Worm (Caenorhabditis elegans) whole organism, L4 larva: Measurements from ENCODE around the gene F28A10.1.

Source experiments
- F10B5.3 ChIP-seq: sonication (generic microtip); optimal IDR thresholded peaks from 2 replicates; lab custom pipeline; 2016; ENCODE audit warnings: mild to moderate bottlenecking, missing genetic modification characterization, missing compliant biosample characterization
- F26F4.8 ChIP-seq: fragments of 200-800 bp; sonication (Bioruptor generic); conservative IDR thresholded peaks from 2 replicates; pipeline ENCODE4 v1.3.6; 2022; ENCODE audit warnings: missing genetic modification characterization, missing compliant biosample characterization
- F37D6.2 ChIP-seq: sonication (generic microtip); optimal IDR thresholded peaks from 2 replicates; lab custom pipeline; 2016; ENCODE audit warnings: mild to moderate bottlenecking, missing genetic modification characterization, missing compliant biosample characterization
- F49E8.2 ChIP-seq: sonication (generic microtip); optimal IDR thresholded peaks from 2 replicates; lab custom pipeline; 2016; ENCODE audit warnings: missing compliant biosample characterization, mild to moderate bottlenecking, missing genetic modification characterization, borderline replicate concordance
- R02D3.7 ChIP-seq: fragments of 150-350 bp; sonication (generic microtip); optimal IDR thresholded peaks from 3 replicates; lab custom pipeline; 2014; ENCODE audit warnings: missing biosample characterization, missing genetic modification characterization
- T20F7.1 ChIP-seq: fragments of 200-800 bp; sonication (Bioruptor generic); optimal IDR thresholded peaks from 2 replicates; lab custom pipeline; 2018; ENCODE audit warnings: mild to moderate bottlenecking, missing genetic modification characterization, missing compliant biosample characterization
- Y48G9A.11 ChIP-seq: fragments of 200-800 bp; sonication (Bioruptor generic); IDR thresholded peaks from 2 replicates; pipeline ENCODE4 v1.3.6; 2022; ENCODE audit warnings: missing genetic modification reagents, missing genetic modification characterization, missing compliant biosample characterization
- Y5F2A.4 ChIP-seq: fragments of 200-800 bp; sonication (Bioruptor generic); optimal IDR thresholded peaks from 2 replicates; lab custom pipeline; 2018; ENCODE audit warnings: mild to moderate bottlenecking, missing genetic modification characterization, missing compliant biosample characterization
- ZK337.2 ChIP-seq: fragments of 200-800 bp; sonication (Bioruptor generic); IDR thresholded peaks from 2 replicates; pipeline ENCODE4 v1.3.6; 2022; ENCODE audit warnings: missing genetic modification reagents, missing genetic modification characterization, missing compliant biosample characterization
- aha-1 ChIP-seq: fragments of 150-350 bp; peaks from one replicate; lab custom pipeline; 2014; ENCODE audit warnings: missing biosample characterization, missing genetic modification characterization
- arid-1 ChIP-seq: fragments of 200-800 bp; sonication (Bioruptor generic); conservative IDR thresholded peaks from 2 replicates; pipeline ENCODE4 v1.3.6; 2022; ENCODE audit warnings: missing genetic modification reagents, missing genetic modification characterization, missing compliant biosample characterization
- ceh-20 ChIP-seq: fragments of 200-800 bp; sonication (Bioruptor generic); IDR thresholded peaks from 2 replicates; pipeline ENCODE4 v1.3.6; 2022; ENCODE audit warnings: missing genetic modification reagents, missing genetic modification characterization, missing compliant biosample characterization
- ces-1 ChIP-seq: fragments of 150-350 bp; sonication (generic microtip); optimal IDR thresholded peaks from 4 replicates; lab custom pipeline; 2014; ENCODE audit warnings: missing biosample characterization, missing genetic modification reagents, missing genetic modification characterization
- dpl-1 ChIP-seq: fragments of 150-350 bp; optimal IDR thresholded peaks from 2 replicates; lab custom pipeline; 2014; ENCODE audit warnings: missing biosample characterization, missing genetic modification reagents, missing genetic modification characterization
- duxl-1 ChIP-seq: sonication (generic microtip); optimal IDR thresholded peaks from 2 replicates; lab custom pipeline; 2016; ENCODE audit warnings: mild to moderate bottlenecking, missing genetic modification characterization, moderate library complexity, missing compliant biosample characterization; ENCODE audit not compliant: poor library complexity
- dve-1 ChIP-seq: sonication (generic microtip); optimal IDR thresholded peaks from 2 replicates; lab custom pipeline; 2017; ENCODE audit warnings: antibody characterized with exemption, mild to moderate bottlenecking, missing genetic modification characterization, missing compliant biosample characterization; ENCODE audit not compliant: insufficient read depth
- hlh-11 ChIP-seq: fragments of 200-800 bp; sonication (Bioruptor generic); optimal IDR thresholded peaks from 2 replicates; lab custom pipeline; 2018; ENCODE audit warnings: mild to moderate bottlenecking, missing genetic modification characterization, missing compliant biosample characterization
- hmg-1.1 ChIP-seq: fragments of 200-800 bp; sonication (Bioruptor generic); IDR thresholded peaks from 2 replicates; pipeline ENCODE4 v1.3.6; 2022; ENCODE audit warnings: missing genetic modification reagents, missing genetic modification characterization, missing compliant biosample characterization
- jun-1 ChIP-seq: fragments of 150-350 bp; optimal IDR thresholded peaks from 2 replicates; lab custom pipeline; 2014; ENCODE audit warnings: missing biosample characterization, missing genetic modification reagents, missing genetic modification characterization
- lin-39 ChIP-seq: fragments of 150-350 bp; optimal IDR thresholded peaks from 2 replicates; lab custom pipeline; 2014; ENCODE audit warnings: missing biosample characterization, missing genetic modification reagents, missing genetic modification characterization
- lir-3 ChIP-seq: sonication (generic microtip); optimal IDR thresholded peaks from 2 replicates; lab custom pipeline; 2016; ENCODE audit warnings: mild to moderate bottlenecking, missing genetic modification characterization, missing compliant biosample characterization
- lsy-2 ChIP-seq, 2 experiments: fragments of 150-350 bp in 1 of 2; sonication (generic microtip) in 1 of 2; optimal IDR thresholded peaks; 2 replicates each; lab custom pipeline; 2014 to 2017; ENCODE audit warnings: missing biosample characterization in 2 of 2, missing genetic modification characterization in 2 of 2
- nhr-111 ChIP-seq: fragments of 200-800 bp; sonication (Bioruptor generic); optimal IDR thresholded peaks from 2 replicates; lab custom pipeline; 2018; ENCODE audit warnings: mild to moderate bottlenecking, missing genetic modification characterization, missing compliant biosample characterization
- nhr-237 ChIP-seq: sonication (generic microtip); optimal IDR thresholded peaks from 2 replicates; lab custom pipeline; 2017; ENCODE audit warnings: missing biosample characterization, missing genetic modification characterization
- nhr-41 ChIP-seq: fragments of 200-800 bp; sonication (Bioruptor generic); IDR thresholded peaks from 2 replicates; pipeline ENCODE4 v1.3.6; 2022; ENCODE audit warnings: missing genetic modification reagents, missing genetic modification characterization, missing compliant biosample characterization
- nhr-42 ChIP-seq: fragments of 200-800 bp; sonication (Bioruptor generic); IDR thresholded peaks from 2 replicates; pipeline ENCODE4 v1.3.6; 2022; ENCODE audit warnings: missing genetic modification characterization, missing compliant biosample characterization
- nhr-76 ChIP-seq: fragments of 150-350 bp; optimal IDR thresholded peaks from 2 replicates; lab custom pipeline; 2014; ENCODE audit warnings: missing biosample characterization, missing genetic modification characterization
- pha-4 ChIP-seq, 2 experiments: fragments of 150-350 bp in 1 of 2; fragments of 200-800 bp in 1 of 2; sonication (Bioruptor generic) in 1 of 2; IDR thresholded peaks in 1 of 2; optimal IDR thresholded peaks in 1 of 2; 2 replicates each; pipeline versions ENCODE4 v1.3.6 to Lab custom; 2014 to 2022; ENCODE audit warnings: missing genetic modification characterization in 2 of 2, missing genetic modification reagents in 2 of 2, missing biosample characterization in 1 of 2, missing compliant biosample characterization in 1 of 2
- php-3 ChIP-seq: fragments of 200-800 bp; sonication (Bioruptor generic); IDR thresholded peaks from 2 replicates; pipeline ENCODE4 v1.3.6; 2022; ENCODE audit warnings: missing genetic modification reagents, missing genetic modification characterization, missing compliant biosample characterization
- rbr-2 ChIP-seq: sonication (generic microtip); optimal IDR thresholded peaks from 2 replicates; lab custom pipeline; 2016; ENCODE audit warnings: missing genotype, missing genetic modification characterization, missing compliant biosample characterization
- saeg-2 ChIP-seq: fragments of 200-800 bp; sonication (Bioruptor generic); IDR thresholded peaks from 2 replicates; pipeline ENCODE4 v1.3.6; 2022; ENCODE audit warnings: missing genetic modification reagents, missing genetic modification characterization, missing compliant biosample characterization
- snpc-4 ChIP-seq: fragments of 150-350 bp; optimal IDR thresholded peaks from 2 replicates; lab custom pipeline; 2014; ENCODE audit warnings: missing biosample characterization, missing genetic modification characterization
- spr-3 ChIP-seq: fragments of 200-800 bp; sonication (Bioruptor generic); optimal IDR thresholded peaks from 2 replicates; lab custom pipeline; 2018; ENCODE audit warnings: mild to moderate bottlenecking, missing genetic modification characterization, missing compliant biosample characterization
- tra-1 ChIP-seq: fragments of 200-800 bp; sonication (Bioruptor generic); IDR thresholded peaks from 2 replicates; pipeline ENCODE4 v1.3.6; 2022; ENCODE audit warnings: missing genetic modification reagents, missing genetic modification characterization, missing compliant biosample characterization
- unc-130 ChIP-seq: sonication (generic microtip); optimal IDR thresholded peaks from 2 replicates; lab custom pipeline; 2016; ENCODE audit warnings: missing genetic modification reagents, missing genetic modification characterization, missing compliant biosample characterization
- unc-39 ChIP-seq: sonication (generic microtip); optimal IDR thresholded peaks from 2 replicates; lab custom pipeline; 2017; ENCODE audit warnings: missing biosample characterization, missing genetic modification characterization
- unc-62 ChIP-seq, 3 experiments: fragments of 150-350 bp in 1 of 3; sonication (generic microtip); optimal IDR thresholded peaks in 2 of 3; peaks in 1 of 3; 1 replicate in 1 of 3; 2 replicates in 2 of 3; lab custom pipeline; 2014 to 2017; ENCODE audit warnings: missing biosample characterization in 3 of 3, missing genetic modification characterization in 3 of 3, missing genetic modification reagents in 3 of 3, missing genotype in 1 of 3
- zag-1 ChIP-seq: fragments of 150-350 bp; optimal IDR thresholded peaks from 2 replicates; lab custom pipeline; 2014; ENCODE audit warnings: missing biosample characterization, missing genetic modification characterization
- zfp-2 ChIP-seq: sonication (generic microtip); optimal IDR thresholded peaks from 2 replicates; lab custom pipeline; 2016; ENCODE audit warnings: mild to moderate bottlenecking, missing genetic modification characterization, missing compliant biosample characterization
- zip-11 ChIP-seq: fragments of 200-800 bp; sonication (Bioruptor generic); IDR thresholded peaks from 2 replicates; pipeline ENCODE4 v1.3.6; 2022; ENCODE audit warnings: missing genetic modification characterization, missing compliant biosample characterization
- ztf-7 ChIP-seq: fragments of 150-350 bp; optimal IDR thresholded peaks from 2 replicates; lab custom pipeline; 2014; ENCODE audit warnings: missing biosample characterization, missing genetic modification characterization

The F28A10.1 gene

ce11 chrII:866801-867200 is 41.2 kb downstream of the F28A10.1 start, which contains the start of gene Y46B2A.3:
TSS of gene Y46B2A.3 (minus strand) at chrII:866901.
- TF ChIP-seq aha-1 (peak; percentile 35), tra-1 (no peak)

ce11 chrII:868240-868864 is 42.7 kb downstream of the F28A10.1 start, which contains the start of gene fbxc-51:
TSS of gene fbxc-51 (plus strand) at chrII:868814.
- TF ChIP-seq zip-11 (GFP tag; lab: Robert Waterston, UW) = no peak
- TF ChIP-seq F49E8.2 (tag; lab: Kevin White, UChicago) = no peak
- TF ChIP-seq ztf-7 = no peak
- no peak for TF ChIP-seq jun-1 (tag; lab: Kevin White, UChicago)
- no peak for TF ChIP-seq ces-1
- no peak for TF ChIP-seq F26F4.8 (GFP tag; lab: Robert Waterston, UW)
- TF ChIP-seq hlh-11 (tag; lab: Kevin White, UChicago) = no peak
- TF ChIP-seq snpc-4 (tag; lab: Kevin White, UChicago) = no peak
- TF ChIP-seq F10B5.3 = no peak
- TF ChIP-seq lsy-2 (tag; optimal IDR thresholded peaks at IDR 0.05; lab: Kevin White, UChicago) = no peak

- TF ChIP-seq unc-62 (GFP tag; optimal IDR thresholded peaks at IDR 0.05 in 1 of 2; lab: Kevin White, UChicago) = peak in 1 of 2 experiments; percentile 84
- TF ChIP-seq unc-62 (tag; optimal IDR thresholded peaks at IDR 0.05; lab: Kevin White, UChicago) = no peak
- TF ChIP-seq arid-1 (GFP tag; lab: Robert Waterston, UW) = no peak
- peak; percentile 68 for TF ChIP-seq aha-1
Measured at ce11 chrII:869316-869715, 43.7 kb downstream of the F28A10.1 start.

- peak; percentile 28 for TF ChIP-seq duxl-1 (tag; lab: Kevin White, UChicago)
- no peak for TF ChIP-seq nhr-111 (GFP tag; lab: Kevin White, UChicago)
- TF ChIP-seq T20F7.1 = no peak
- TF ChIP-seq F37D6.2 (tag; lab: Kevin White, UChicago) = no peak
- TF ChIP-seq nhr-42 (GFP tag; lab: Robert Waterston, UW) = no peak
- no peak for TF ChIP-seq nhr-41
- no peak for TF ChIP-seq php-3
- TF ChIP-seq ZK337.2 (GFP tag; lab: Robert Waterston, UW) = no peak
- peak; percentile 43 for TF ChIP-seq dve-1
- no peak; the same call in 1 of the 2 replicates for TF ChIP-seq hmg-1.1 (GFP tag; lab: Robert Waterston, UW)
- TF ChIP-seq nhr-237 (tag; lab: Kevin White, UChicago) = no peak
- TF ChIP-seq Y48G9A.11 (GFP tag; lab: Robert Waterston, UW) = no peak
- TF ChIP-seq zag-1 (tag; lab: Kevin White, UChicago) = no peak
- no peak for TF ChIP-seq unc-130 (GFP tag; lab: Kevin White, UChicago)
- no peak for TF ChIP-seq nhr-76 (tag; lab: Kevin White, UChicago)
- no peak for TF ChIP-seq R02D3.7 (tag; lab: Kevin White, UChicago)
- TF ChIP-seq spr-3 (GFP tag; lab: Kevin White, UChicago) = no peak
- TF ChIP-seq F10B5.3 = no peak
- TF ChIP-seq lsy-2 (tag; optimal IDR thresholded peaks at IDR 0.05; lab: Kevin White, UChicago) = peak in 1 of 2 experiments; percentile 69
- no peak for TF ChIP-seq arid-1 (GFP tag; lab: Robert Waterston, UW)
- TF ChIP-seq rbr-2 (tag; lab: Kevin White, UChicago) = peak; percentile 50
- TF ChIP-seq lir-3 (tag; lab: Kevin White, UChicago) = no peak
- peak; percentile 6 for TF ChIP-seq aha-1
- TF ChIP-seq lin-39 = no peak
- TF ChIP-seq Y5F2A.4 (GFP tag; lab: Kevin White, UChicago) = no peak
- TF ChIP-seq saeg-2 (GFP tag; lab: Robert Waterston, UW) = no peak
- TF ChIP-seq zfp-2 (tag; lab: Kevin White, UChicago) = no peak
- TF ChIP-seq tra-1 = no peak
- TF ChIP-seq dpl-1 (GFP tag; lab: Kevin White, UChicago) = peak; percentile 57
- no peak for TF ChIP-seq F26F4.8 (GFP tag; lab: Robert Waterston, UW)
- TF ChIP-seq pha-4 (GFP tag; IDR thresholded peaks at IDR 0.05; lab: Robert Waterston, UW) = no peak
- no peak for TF ChIP-seq pha-4 (tag; optimal IDR thresholded peaks at IDR 0.05; lab: Kevin White, UChicago)
- no peak for TF ChIP-seq ceh-20 (GFP tag; lab: Robert Waterston, UW)
- TF ChIP-seq unc-39 (tag; lab: Kevin White, UChicago) = no peak
Measured at ce11 chrII:872993-873787, 47.6 kb downstream of the F28A10.1 start, which contains the start of gene alg-2. TSS of gene alg-2 (plus strand) at chrII:873212.
